Worm (Caenorhabditis elegans) whole organism, L4 larva: ENCODE results near the gene cdka-1.

Experiments used
- F44E2.7 ChIP-seq: fragments of 200-800 bp; sonication (Bioruptor generic); IDR thresholded peaks from 2 replicates; pipeline ENCODE4 v2.1.2; 2022; ENCODE audit warnings: missing genetic modification characterization, missing compliant biosample characterization
- aly-2 ChIP-seq: sonication (generic microtip); optimal IDR thresholded peaks from 2 replicates; lab custom pipeline; 2018; ENCODE audit warnings: missing biosample characterization, missing genetic modification characterization
- ces-1 ChIP-seq: fragments of 150-350 bp; sonication (generic microtip); optimal IDR thresholded peaks from 4 replicates; lab custom pipeline; 2014; ENCODE audit warnings: missing biosample characterization, missing genetic modification reagents, missing genetic modification characterization
- ctbp-1 ChIP-seq: fragments of 200-800 bp; sonication (Bioruptor generic); IDR thresholded peaks from 2 replicates; pipeline ENCODE4 v1.3.6; 2022; ENCODE audit warnings: missing genetic modification reagents, missing genetic modification characterization, missing compliant biosample characterization
- lin-13 ChIP-seq: fragments of 150-350 bp; optimal IDR thresholded peaks from 2 replicates; lab custom pipeline; 2014; ENCODE audit warnings: missing biosample characterization, missing genetic modification reagents, missing genetic modification characterization
- lin-15B ChIP-seq: fragments of 150-350 bp; sonication (generic microtip); optimal IDR thresholded peaks from 3 replicates; lab custom pipeline; 2014; ENCODE audit warnings: missing biosample characterization, missing genetic modification characterization
- mdl-1 ChIP-seq, 2 experiments: fragments of 150-350 bp in 1 of 2; sonication (generic microtip) in 1 of 2; optimal IDR thresholded peaks; 2 replicates each; lab custom pipeline; 2014 to 2017; ENCODE audit warnings: missing biosample characterization in 2 of 2, missing genetic modification characterization in 2 of 2
- mxl-2 ChIP-seq: fragments of 200-800 bp; sonication (Bioruptor generic); conservative IDR thresholded peaks from 2 replicates; pipeline ENCODE4 v1.3.6; 2022; ENCODE audit warnings: missing genetic modification reagents, missing genetic modification characterization, missing compliant biosample characterization
- skn-1 ChIP-seq: fragments of 150-350 bp; optimal IDR thresholded peaks from 2 replicates; lab custom pipeline; 2014; ENCODE audit warnings: missing biosample characterization, missing genetic modification characterization
- snpc-1.2 ChIP-seq: fragments of 200-800 bp; sonication (Bioruptor generic); IDR thresholded peaks from 2 replicates; pipeline ENCODE4 v1.3.6; 2022; ENCODE audit warnings: missing genetic modification reagents, missing genetic modification characterization, missing compliant biosample characterization
- snpc-4 ChIP-seq: fragments of 150-350 bp; optimal IDR thresholded peaks from 2 replicates; lab custom pipeline; 2014; ENCODE audit warnings: missing biosample characterization, missing genetic modification characterization
- zag-1 ChIP-seq: fragments of 150-350 bp; optimal IDR thresholded peaks from 2 replicates; lab custom pipeline; 2014; ENCODE audit warnings: missing biosample characterization, missing genetic modification characterization

DNA sequence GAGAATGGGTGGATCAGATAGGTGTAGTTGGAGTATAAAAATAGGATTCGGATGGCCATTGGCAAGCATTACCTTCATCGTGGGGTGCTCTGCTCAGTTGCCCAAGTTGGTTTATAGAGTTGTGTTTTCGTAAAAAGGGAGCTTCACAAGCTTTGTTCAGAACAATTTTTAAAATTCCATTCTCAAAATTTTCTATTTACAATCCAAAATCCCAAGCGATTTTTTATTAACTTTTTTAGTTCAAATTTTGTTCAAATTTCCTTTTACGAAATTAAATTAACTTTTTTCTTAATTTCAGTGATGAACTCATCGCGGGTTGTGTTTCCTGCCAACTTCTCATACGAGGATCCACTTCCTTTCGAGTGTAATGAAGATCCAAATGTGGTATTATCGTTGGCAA, 18.9 kb downstream of the cdka-1 start, which contains the start of gene srg-10:
- TF ChIP-seq zag-1 (tag; lab: Kevin White, UChicago) (no peak), lin-15B (tag; lab: Kevin White, UChicago) (no peak), mdl-1 (tag; optimal IDR thresholded peaks at IDR 0.05; lab: Kevin White, UChicago) (no peak), snpc-1.2 (GFP tag; lab: Robert Waterston, UW) (no peak), lin-13 (GFP tag; lab: Kevin White, UChicago) (no peak), ctbp-1 (no peak), ces-1 (GFP tag; lab: Kevin White, UChicago) (no peak), aly-2 (tag; lab: Kevin White, UChicago) (no peak), snpc-4 (no peak), skn-1 (no peak), mxl-2 (GFP tag; lab: Robert Waterston, UW) (no peak), F44E2.7 (GFP tag; lab: Robert Waterston, UW) (no peak)
